Fruit fly (Drosophila melanogaster): ENCODE results near the gene CG6321.

CG6321 gene

DNA sequence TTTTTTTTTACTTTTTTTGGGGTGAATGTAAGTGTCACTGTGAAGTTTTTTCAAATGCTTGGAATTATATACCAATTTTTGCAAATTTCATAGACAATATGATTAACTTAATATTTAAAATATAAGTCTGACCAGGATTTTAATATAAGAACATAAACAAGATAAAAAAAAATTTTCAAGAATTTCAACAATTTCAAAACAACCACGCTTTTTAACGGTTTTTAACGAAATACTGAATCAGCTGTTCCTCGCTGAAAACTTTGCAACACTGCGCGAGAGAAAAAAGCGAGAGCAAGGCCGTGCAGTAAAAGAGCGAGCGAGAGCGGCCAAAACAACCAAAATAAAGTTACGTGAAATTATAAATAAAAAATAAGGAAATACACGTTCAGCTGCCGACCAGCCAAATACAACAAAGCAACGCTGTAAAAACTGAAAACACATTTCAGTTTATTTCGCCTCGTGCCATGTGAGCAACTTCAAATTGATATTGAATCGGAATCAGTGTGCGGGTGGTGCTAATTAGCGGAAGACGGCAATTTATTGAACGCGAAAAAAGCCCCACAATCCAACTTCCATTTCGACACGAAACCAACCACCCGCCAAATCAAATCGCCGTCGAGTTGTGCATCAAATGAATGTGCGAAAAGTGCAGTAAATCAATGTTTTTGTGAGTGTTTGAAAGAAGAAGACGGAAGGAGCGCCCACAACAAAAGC lies 35.3 kb upstream of the CG6321 start, which contains the start of the genes CG46439, Iyd and CG33947 (continued):
- TF ChIP-seq wek (GFP tag; optimal IDR thresholded peaks at IDR 0.05): no peak
- TF ChIP-seq nmo (GFP tag; optimal IDR thresholded peaks at IDR 0.05): no peak
- TF ChIP-seq sens (GFP tag): peak; percentile 82
- TF ChIP-seq CG6654 (GFP tag; optimal IDR thresholded peaks at IDR 0.05): no peak
- no peak for TF ChIP-seq oc (tag; optimal IDR thresholded peaks at IDR 0.05)
- no peak for TF ChIP-seq CG13894 (tag; optimal IDR thresholded peaks at IDR 0.05)
- TF ChIP-seq CG10209 (GFP tag; optimal IDR thresholded peaks at IDR 0.05): peak; percentile 19
- TF ChIP-seq CG16815 (GFP tag; optimal IDR thresholded peaks at IDR 0.05): no peak
- no peak for TF ChIP-seq CG31365 (tag; optimal IDR thresholded peaks at IDR 0.05)
- peak; percentile 9 for TF ChIP-seq Asciz (GFP tag; optimal IDR thresholded peaks at IDR 0.05)
- no peak for TF ChIP-seq esg (GFP tag; conservative IDR thresholded peaks at IDR 0.05)
- no peak for TF ChIP-seq hkb (optimal IDR thresholded peaks at IDR 0.05)
- peak; percentile 37; the same call in 1 of the 2 replicates for TF ChIP-seq hkb (GFP tag; IDR thresholded peaks at IDR 0.05)
- TF ChIP-seq CG17829 (tag; optimal IDR thresholded peaks at IDR 0.05): peak; percentile 29
- TF ChIP-seq CG16779 (GFP tag; IDR thresholded peaks at IDR 0.05): no peak
- no peak for TF ChIP-seq Neu2 (GFP tag; optimal IDR thresholded peaks at IDR 0.05; ENCODE audit: borderline replicate concordance)
- TF ChIP-seq pfk (GFP tag; optimal IDR thresholded peaks at IDR 0.05): no peak
- peak; percentile 2 for TF ChIP-seq CG3995 (GFP tag; optimal IDR thresholded peaks at IDR 0.05)
- no peak for TF ChIP-seq D19A (tag; optimal IDR thresholded peaks at IDR 0.05)
- TF ChIP-seq Ada2b (GFP tag; IDR thresholded peaks at IDR 0.05): no peak
- TF ChIP-seq CG12236 (GFP tag; optimal IDR thresholded peaks at IDR 0.05): no peak
- TF ChIP-seq Awh (GFP tag; IDR thresholded peaks at IDR 0.05): no peak
- TF ChIP-seq Rx (GFP tag; IDR thresholded peaks at IDR 0.05): no peak
- TF ChIP-seq stc (GFP tag; IDR thresholded peaks at IDR 0.05): no peak
- no peak for TF ChIP-seq dimm (GFP tag; IDR thresholded peaks at IDR 0.05)
- 0 out of 3 replicates have a peak, but pooled peaks have one; percentile 32 for TF ChIP-seq zfh1 (GFP tag; IDR thresholded peaks at IDR 0.05)
- TF ChIP-seq sc (optimal IDR thresholded peaks at IDR 0.05): no peak
- no peak for TF ChIP-seq sc (GFP tag; optimal IDR thresholded peaks at IDR 0.05)
- no peak for TF ChIP-seq CG4854 (GFP tag; optimal IDR thresholded peaks at IDR 0.05)
- no peak for TF ChIP-seq CG31388 (GFP tag; optimal IDR thresholded peaks at IDR 0.05)
- no peak for TF ChIP-seq eyg (GFP tag; optimal IDR thresholded peaks at IDR 0.05)
- no peak for TF ChIP-seq CG32772 (GFP tag; IDR thresholded peaks at IDR 0.05)
- TF ChIP-seq CG8089 (GFP tag; optimal IDR thresholded peaks at IDR 0.05): no peak
- no peak for TF ChIP-seq Adf1 (GFP tag; IDR thresholded peaks at IDR 0.05)
- TF ChIP-seq Dll (GFP tag; IDR thresholded peaks at IDR 0.05; ENCODE audit: partially characterized antibody): no peak
- no peak for TF ChIP-seq CG14965 (GFP tag; optimal IDR thresholded peaks at IDR 0.05; ENCODE audit: borderline replicate concordance)
- no peak for TF ChIP-seq gsb-n (tag; optimal IDR thresholded peaks at IDR 0.05)
- TF ChIP-seq Doc2 (GFP tag; IDR thresholded peaks at IDR 0.05): no peak
- TF ChIP-seq bigmax (GFP tag; optimal IDR thresholded peaks at IDR 0.05): no peak
- TF ChIP-seq jing (GFP tag; optimal IDR thresholded peaks at IDR 0.05): no peak
- TF ChIP-seq crp (GFP tag; optimal IDR thresholded peaks at IDR 0.05): peak; percentile 70 to 93
- TF ChIP-seq CG18262 (tag; optimal IDR thresholded peaks at IDR 0.05): no peak
- TF ChIP-seq tna (GFP tag; IDR thresholded peaks at IDR 0.05; ENCODE audit: partially characterized antibody): no peak
- no peak for TF ChIP-seq vnd (GFP tag; IDR thresholded peaks at IDR 0.05; ENCODE audit: partially characterized antibody)
- peak in 1 of 2 experiments; percentile 12 for TF ChIP-seq Hr51 (GFP tag; optimal IDR thresholded peaks at IDR 0.05)
- TF ChIP-seq lilli (GFP tag; optimal IDR thresholded peaks at IDR 0.05): no peak
- TF ChIP-seq sim (GFP tag; IDR thresholded peaks at IDR 0.05): no peak
- no peak for TF ChIP-seq CG18764 (GFP tag; optimal IDR thresholded peaks at IDR 0.05)
- peak; percentile 89 to 92 for TF ChIP-seq Trl (optimal IDR thresholded peaks at IDR 0.05)
- peak; percentile 60 for TF ChIP-seq Trl (GFP tag; optimal IDR thresholded peaks at IDR 0.05)
- no peak for TF ChIP-seq Max (GFP tag; optimal IDR thresholded peaks at IDR 0.05)

Measured in whole organism, embryonic.